Worm (Caenorhabditis elegans) whole organism, midembryonic: ENCODE results near the gene nspd-3.
"Not testable (repeated sequence)": the region's sequence is repeated elsewhere in the genome, so short reads cannot be mapped to it uniquely, and the experiment has no call there.

Experiments used
- T22C8.4 ChIP-seq: fragments of 200-800 bp; sonication (Bioruptor generic); IDR thresholded peaks from 2 replicates; pipeline ENCODE4 v1.3.6; 2022; ENCODE audit warnings: missing genetic modification characterization, missing compliant biosample characterization
- cog-1 ChIP-seq: sonication (generic microtip); optimal IDR thresholded peaks from 2 replicates; lab custom pipeline; 2016; ENCODE audit warnings: missing genetic modification characterization, missing compliant biosample characterization
- flt-1 ChIP-seq: fragments of 200-800 bp; sonication (Bioruptor generic); IDR thresholded peaks from 2 replicates; pipeline ENCODE4 v1.3.6; 2022; ENCODE audit warnings: missing genetic modification characterization, missing compliant biosample characterization
- ref-1 ChIP-seq: fragments of 200-800 bp; sonication (Bioruptor generic); conservative IDR thresholded peaks from 2 replicates; pipeline ENCODE4 v1.3.6; 2022; ENCODE audit warnings: missing genetic modification reagents, missing genetic modification characterization, missing compliant biosample characterization
- tab-1 ChIP-seq: fragments of 200-800 bp; sonication (Bioruptor generic); IDR thresholded peaks from 2 replicates; pipeline ENCODE4 v1.3.6; 2022; ENCODE audit warnings: missing genetic modification characterization, missing compliant biosample characterization
- ztf-23 ChIP-seq: fragments of 200-800 bp; sonication (Bioruptor generic); IDR thresholded peaks from 2 replicates; pipeline ENCODE4 v1.3.6; 2022; ENCODE audit warnings: missing genetic modification reagents, missing genetic modification characterization, missing compliant biosample characterization

- not testable (repeated sequence) for TF ChIP-seq flt-1 (GFP tag; lab: Robert Waterston, UW); ref-1 (GFP tag; lab: Robert Waterston, UW); T22C8.4 (GFP tag; lab: Robert Waterston, UW); tab-1 (GFP tag; lab: Robert Waterston, UW); ztf-23 (GFP tag; lab: Robert Waterston, UW); cog-1 (tag; lab: Kevin White, UChicago)
These were observed at the start of gene nspd-3, which contains the start of gene C24D10.2 for ce11 chrIV:5162941-5163340.
